Worm (Caenorhabditis elegans) whole organism, mixed stage, embryonic: ENCODE measurements around the gene abts-2.

ENCODE experiments used
- M03D4.4 ChIP-seq: sonication (generic microtip); optimal IDR thresholded peaks from 2 replicates; lab custom pipeline; 2017; ENCODE audit warnings: mild to moderate bottlenecking, missing genetic modification characterization, missing compliant biosample characterization
- bed-3 ChIP-seq: fragments of 200-800 bp; sonication (Bioruptor generic); optimal IDR thresholded peaks from 3 replicates; lab custom pipeline; 2018; ENCODE audit warnings: mild to moderate bottlenecking, missing genetic modification characterization, moderate library complexity, missing compliant biosample characterization
- blmp-1 ChIP-seq: fragments of 150-350 bp; optimal IDR thresholded peaks from 2 replicates; lab custom pipeline; 2014; ENCODE audit warnings: missing biosample characterization, missing genetic modification characterization
- ceh-39 ChIP-seq: fragments of 150-350 bp; optimal IDR thresholded peaks from 2 replicates; lab custom pipeline; 2014; ENCODE audit warnings: missing biosample characterization, missing genetic modification characterization
- ceh-83 ChIP-seq: fragments of 200-800 bp; sonication (Bioruptor generic); optimal IDR thresholded peaks from 2 replicates; lab custom pipeline; 2018; ENCODE audit warnings: mild to moderate bottlenecking, missing genetic modification characterization, missing compliant biosample characterization
- ces-1 ChIP-seq: fragments of 150-350 bp; optimal IDR thresholded peaks from 2 replicates; lab custom pipeline; 2014; ENCODE audit warnings: missing biosample characterization, missing genetic modification reagents, missing genetic modification characterization
- drap-1 ChIP-seq: fragments of 200-800 bp; sonication (Bioruptor generic); optimal IDR thresholded peaks from 3 replicates; lab custom pipeline; 2018; ENCODE audit warnings: mild to moderate bottlenecking, missing genetic modification characterization, missing compliant biosample characterization
- elt-1 ChIP-seq: sonication (generic microtip); optimal IDR thresholded peaks from 2 replicates; lab custom pipeline; 2017; ENCODE audit warnings: missing genetic modification characterization, mild to moderate bottlenecking, missing compliant biosample characterization, antibody characterized with exemption, moderate library complexity, borderline replicate concordance; ENCODE audit not compliant: insufficient read depth
- elt-3 ChIP-seq: fragments of 150-350 bp; optimal IDR thresholded peaks from 2 replicates; lab custom pipeline; 2014; ENCODE audit warnings: missing biosample characterization, missing genetic modification characterization
- ham-2 ChIP-seq: fragments of 200-800 bp; sonication (Bioruptor generic); optimal IDR thresholded peaks from 2 replicates; lab custom pipeline; 2018; ENCODE audit warnings: mild to moderate bottlenecking, missing genetic modification characterization, missing compliant biosample characterization
- hlh-1 ChIP-seq: fragments of 150-350 bp; optimal IDR thresholded peaks from 2 replicates; lab custom pipeline; 2014; ENCODE audit warnings: missing biosample characterization, missing genetic modification reagents, missing genetic modification characterization
- lin-13 ChIP-seq: fragments of 150-350 bp; optimal IDR thresholded peaks from 2 replicates; lab custom pipeline; 2014; ENCODE audit warnings: missing biosample characterization, missing genetic modification characterization
- mab-5 ChIP-seq: fragments of 150-350 bp; optimal IDR thresholded peaks from 2 replicates; lab custom pipeline; 2014; ENCODE audit warnings: missing biosample characterization, missing genetic modification characterization
- mep-1 ChIP-seq: fragments of 150-350 bp; optimal IDR thresholded peaks from 2 replicates; lab custom pipeline; 2017; ENCODE audit warnings: missing biosample characterization, missing genetic modification reagents, missing genetic modification characterization, inconsistent platforms
- nhr-12 ChIP-seq: fragments of 150-350 bp; optimal IDR thresholded peaks from 2 replicates; lab custom pipeline; 2014; ENCODE audit warnings: missing biosample characterization, missing genetic modification characterization
- nhr-237 ChIP-seq: fragments of 150-350 bp; optimal IDR thresholded peaks from 2 replicates; lab custom pipeline; 2014; ENCODE audit warnings: missing biosample characterization, missing genetic modification characterization
- nhr-28 ChIP-seq: fragments of 150-350 bp; optimal IDR thresholded peaks from 2 replicates; lab custom pipeline; 2014; ENCODE audit warnings: missing biosample characterization, missing genetic modification characterization
- nhr-76 ChIP-seq: sonication (generic microtip); optimal IDR thresholded peaks from 2 replicates; lab custom pipeline; 2017; ENCODE audit warnings: missing biosample characterization, missing genetic modification characterization
- pha-4 ChIP-seq: fragments of 150-350 bp; optimal IDR thresholded peaks from 2 replicates; lab custom pipeline; 2018; ENCODE audit warnings: missing biosample characterization, missing genetic modification reagents, missing genetic modification characterization
- sem-2 ChIP-seq: fragments of 200-800 bp; sonication (Bioruptor generic); optimal IDR thresholded peaks from 2 replicates; lab custom pipeline; 2018; ENCODE audit warnings: mild to moderate bottlenecking, missing genetic modification characterization, missing compliant biosample characterization
- snpc-4 ChIP-seq: fragments of 150-350 bp; optimal IDR thresholded peaks from 2 replicates; lab custom pipeline; 2014; ENCODE audit warnings: missing biosample characterization, missing genetic modification characterization
- sptf-1 ChIP-seq: sonication (generic microtip); optimal IDR thresholded peaks from 2 replicates; lab custom pipeline; 2017; ENCODE audit warnings: mild to moderate bottlenecking, missing genetic modification characterization, moderate library complexity, missing compliant biosample characterization
- unc-120 ChIP-seq: sonication (generic microtip); optimal IDR thresholded peaks from 2 replicates; lab custom pipeline; 2017; ENCODE audit warnings: missing genetic modification characterization, missing compliant biosample characterization; ENCODE audit not compliant: poor library complexity, severe bottlenecking
- zip-8 ChIP-seq: fragments of 150-350 bp; optimal IDR thresholded peaks from 2 replicates; lab custom pipeline; 2014; ENCODE audit warnings: missing biosample characterization, missing genetic modification characterization
- ztf-11 ChIP-seq: fragments of 150-350 bp; optimal IDR thresholded peaks from 2 replicates; lab custom pipeline; 2014; ENCODE audit warnings: missing biosample characterization, missing genetic modification characterization

Gene abts-2

ce11 chrX:11592539-11592938, 7.1 kb downstream of the abts-2 start:
- no peak for TF ChIP-seq elt-3 (tag; lab: Kevin White, UChicago)
- TF ChIP-seq snpc-4, result no peak
- TF ChIP-seq elt-1 (tag; lab: Kevin White, UChicago), result no peak
- TF ChIP-seq sptf-1 (tag; lab: Kevin White, UChicago), result no peak
- TF ChIP-seq nhr-28 (tag; lab: Kevin White, UChicago), result no peak
- no peak for TF ChIP-seq ces-1 (GFP tag; lab: Kevin White, UChicago)
- TF ChIP-seq nhr-237 (tag; lab: Kevin White, UChicago), result no peak
- no peak for TF ChIP-seq unc-120 (tag; lab: Kevin White, UChicago)
- no peak for TF ChIP-seq ceh-39
- no peak for TF ChIP-seq sem-2

ce11 chrX:11596876-11597275, 11.4 kb downstream of the abts-2 start:
- TF ChIP-seq ceh-83 (GFP tag; lab: Kevin White, UChicago) (no peak), unc-120 (tag; lab: Kevin White, UChicago) (no peak), sem-2 (no peak), mab-5 (no peak), nhr-28 (tag; lab: Kevin White, UChicago) (no peak), blmp-1 (no peak), hlh-1 (tag; lab: Kevin White, UChicago) (no peak), elt-1 (tag; lab: Kevin White, UChicago) (no peak), zip-8 (tag; lab: Kevin White, UChicago) (no peak), ces-1 (GFP tag; lab: Kevin White, UChicago) (no peak), bed-3 (GFP tag; lab: Kevin White, UChicago) (no peak)

- TF ChIP-seq pha-4 (no peak), ces-1 (GFP tag; lab: Kevin White, UChicago) (peak; percentile 24)
- TF ChIP-seq, all 35 proteins: peak for 1
Observed at ce11 chrX:11598839-11599238, 13.4 kb downstream of the abts-2 start.

- peak; percentile 82 for TF ChIP-seq ham-2 (GFP tag; lab: Kevin White, UChicago)
- TF ChIP-seq pha-4, result peak; percentile 29
- no peak for TF ChIP-seq nhr-28 (tag; lab: Kevin White, UChicago)
- peak; percentile 1 for TF ChIP-seq drap-1 (GFP tag; lab: Kevin White, UChicago)
- TF ChIP-seq mep-1, result peak; percentile 12
- no peak for TF ChIP-seq ces-1 (GFP tag; lab: Kevin White, UChicago)
- TF ChIP-seq, all 35 proteins: peak for 4
Observed at ce11 chrX:11600488-11601106, 15.1 kb downstream of the abts-2 start.

ce11 chrX:11603234-11604108, 18.0 kb downstream of the abts-2 start:
- peak; percentile 61 for TF ChIP-seq ces-1 (GFP tag; lab: Kevin White, UChicago)
- TF ChIP-seq nhr-12 (tag; lab: Kevin White, UChicago), result no peak
- peak; percentile 54 for TF ChIP-seq ceh-83 (GFP tag; lab: Kevin White, UChicago)
- TF ChIP-seq drap-1 (GFP tag; lab: Kevin White, UChicago), result no peak
- TF ChIP-seq sptf-1 (tag; lab: Kevin White, UChicago), result peak; percentile 23
- TF ChIP-seq nhr-237 (tag; lab: Kevin White, UChicago), result no peak
- TF ChIP-seq snpc-4, result no peak

- TF ChIP-seq snpc-4 (no peak), nhr-76 (tag; lab: Kevin White, UChicago) (no peak), blmp-1 (no peak), pha-4 (no peak), M03D4.4 (tag; lab: Kevin White, UChicago) (no peak), ztf-11 (no peak), lin-13 (no peak), zip-8 (tag; lab: Kevin White, UChicago) (no peak)
Observed at ce11 chrX:11605214-11605765, 19.8 kb downstream of the abts-2 start, which contains the start of gene ftt-2. ftt-2 (minus strand) TSS chrX:11605419.
